Worm (Caenorhabditis elegans) whole organism, early embryonic: ENCODE results near the gene F41C3.7.

ENCODE experiments used
- F13C5.2 ChIP-seq: sonication (generic microtip); optimal IDR thresholded peaks from 2 replicates; lab custom pipeline; 2017; ENCODE audit warnings: mild to moderate bottlenecking, missing genetic modification characterization, inconsistent platforms, missing compliant biosample characterization
- ama-1 ChIP-seq: fragments of 150-350 bp; optimal IDR thresholded peaks from 2 replicates; lab custom pipeline; 2014
- ceh-13 ChIP-seq: fragments of 200-800 bp; sonication (Bioruptor generic); optimal IDR thresholded peaks from 2 replicates; lab custom pipeline; 2018; ENCODE audit warnings: mild to moderate bottlenecking, missing genetic modification characterization, missing compliant biosample characterization
- ets-7 ChIP-seq: sonication (generic microtip); optimal IDR thresholded peaks from 2 replicates; lab custom pipeline; 2016; ENCODE audit warnings: missing genotype, missing genetic modification characterization, missing compliant biosample characterization
- flt-1 ChIP-seq: fragments of 200-800 bp; sonication (Bioruptor generic); IDR thresholded peaks from 2 replicates; pipeline ENCODE4 v1.3.6; 2022; ENCODE audit warnings: missing genetic modification characterization, missing compliant biosample characterization
- hnd-1 ChIP-seq: sonication (generic microtip); optimal IDR thresholded peaks from 2 replicates; lab custom pipeline; 2016; ENCODE audit warnings: missing genetic modification characterization, missing compliant biosample characterization
- tbx-11 ChIP-seq: fragments of 200-800 bp; sonication (Bioruptor generic); IDR thresholded peaks from 2 replicates; pipeline ENCODE4 v1.3.6; 2022; ENCODE audit warnings: missing genetic modification characterization, missing compliant biosample characterization
- tbx-37 ChIP-seq: fragments of 200-800 bp; sonication (Bioruptor generic); conservative IDR thresholded peaks from 2 replicates; pipeline ENCODE4 v1.3.6; 2022; ENCODE audit warnings: missing genetic modification reagents, missing genetic modification characterization, missing compliant biosample characterization

DNA sequence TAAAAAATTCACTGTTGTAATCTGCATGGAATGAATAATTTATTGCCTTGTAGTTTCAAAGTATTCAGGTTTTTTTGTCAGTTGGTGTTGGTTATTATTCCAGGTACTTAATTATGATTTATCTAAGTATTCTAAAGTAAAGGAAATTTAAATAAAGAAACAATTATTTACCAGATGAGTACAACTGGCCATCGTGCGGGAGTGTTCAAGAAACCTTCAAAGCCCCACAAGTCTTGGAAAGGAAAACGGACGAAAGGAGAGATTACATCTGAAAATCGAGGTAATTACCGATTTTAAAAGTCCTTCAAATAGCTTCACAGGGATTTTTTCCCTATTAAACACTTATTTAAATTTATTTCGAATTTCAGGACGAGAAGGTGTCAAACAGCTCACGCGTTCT, 19.7 kb upstream of the F41C3.7 start, which contains the start of gene tag-151:
- TF ChIP-seq F13C5.2 (tag; lab: Kevin White, UChicago) (no peak), ama-1 (lab: Kevin White, UChicago) (no peak), ceh-13 (GFP tag; lab: Kevin White, UChicago) (no peak), tbx-11 (GFP tag; lab: Robert Waterston, UW) (no peak), ets-7 (tag; lab: Kevin White, UChicago) (no peak), flt-1 (GFP tag; lab: Robert Waterston, UW) (no peak), hnd-1 (tag; lab: Kevin White, UChicago) (no peak), tbx-37 (GFP tag; lab: Robert Waterston, UW) (no peak)
